Worm (Caenorhabditis elegans) whole organism, dauer: ENCODE results near the gene C09F12.3.

Source experiments
- unc-62 ChIP-seq: sonication (generic microtip); optimal IDR thresholded peaks from 2 replicates; lab custom pipeline; 2017; ENCODE audit warnings: missing biosample characterization, missing genetic modification reagents, missing genetic modification characterization

C09F12.3 gene

ce11 chrX:11053615-11054014, 10.9 kb upstream of the C09F12.3 start, which contains the start of gene C09F12.2:
Gene C09F12.2, plus strand, starts transcription at chrX:11053915.
- no peak for TF ChIP-seq unc-62

DNA sequence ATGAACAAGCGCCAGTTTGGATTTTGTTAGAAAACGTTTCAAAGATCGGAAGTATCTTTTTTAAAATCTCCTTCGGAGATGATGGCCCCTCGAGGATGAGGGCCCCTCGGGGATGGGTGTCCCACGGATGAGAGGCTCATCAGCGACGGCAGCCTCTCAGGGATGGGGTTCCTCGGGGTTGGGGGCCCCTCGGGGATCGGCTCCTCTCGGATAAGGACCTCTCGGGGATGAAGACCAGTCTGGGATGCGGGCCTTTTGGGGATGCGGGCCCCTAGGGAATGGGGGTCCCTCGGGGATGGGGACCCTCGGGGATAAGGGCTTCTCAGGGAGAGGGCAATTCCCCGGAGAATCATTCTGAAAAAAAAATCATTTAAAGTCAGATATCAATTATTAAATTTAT, 7.7 kb upstream of the C09F12.3 start:
- no peak for TF ChIP-seq unc-62

DNA sequence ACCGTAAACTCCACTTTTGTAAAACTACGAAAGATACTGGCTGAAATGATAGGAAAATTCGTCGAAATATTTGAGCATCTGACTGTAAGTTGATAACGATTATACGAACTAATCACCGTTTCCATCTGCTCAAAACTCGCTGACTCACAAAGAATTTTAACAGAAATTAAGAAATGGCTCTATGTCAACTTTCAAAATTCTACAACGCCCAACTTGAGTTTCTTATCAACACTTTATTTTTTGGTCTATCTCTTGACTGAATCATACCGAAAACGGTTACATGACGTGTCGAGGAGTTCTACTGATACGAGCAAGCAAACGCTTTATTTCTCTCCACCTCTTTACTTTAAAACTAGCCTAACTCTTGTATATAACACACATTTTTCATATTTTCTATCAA, 4.5 kb upstream of the C09F12.3 start, which contains the start of gene clc-1:
Gene clc-1, plus strand, starts transcription at position 264 of the 400 bp plus-strand sequence.
- TF ChIP-seq unc-62 = no peak

DNA sequence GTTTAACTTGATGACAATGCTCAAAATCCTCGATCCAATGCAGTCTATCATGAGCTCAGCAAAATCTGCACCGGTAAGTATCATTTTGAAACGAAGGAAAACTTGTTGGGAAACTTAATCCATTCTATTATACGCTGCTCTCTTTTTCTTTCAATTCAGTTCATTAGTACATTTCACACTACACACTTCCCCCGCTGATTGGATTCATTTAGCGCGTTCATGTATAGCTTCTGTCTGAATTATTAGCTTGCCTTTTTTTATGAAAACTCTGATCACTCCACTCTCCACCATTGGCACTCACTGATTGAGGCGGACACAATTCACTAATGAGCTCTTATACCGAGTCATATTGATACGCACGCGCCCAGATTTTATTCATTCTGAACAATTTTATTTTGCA, 4.5 kb downstream of the C09F12.3 start:
- no peak for TF ChIP-seq unc-62

DNA sequence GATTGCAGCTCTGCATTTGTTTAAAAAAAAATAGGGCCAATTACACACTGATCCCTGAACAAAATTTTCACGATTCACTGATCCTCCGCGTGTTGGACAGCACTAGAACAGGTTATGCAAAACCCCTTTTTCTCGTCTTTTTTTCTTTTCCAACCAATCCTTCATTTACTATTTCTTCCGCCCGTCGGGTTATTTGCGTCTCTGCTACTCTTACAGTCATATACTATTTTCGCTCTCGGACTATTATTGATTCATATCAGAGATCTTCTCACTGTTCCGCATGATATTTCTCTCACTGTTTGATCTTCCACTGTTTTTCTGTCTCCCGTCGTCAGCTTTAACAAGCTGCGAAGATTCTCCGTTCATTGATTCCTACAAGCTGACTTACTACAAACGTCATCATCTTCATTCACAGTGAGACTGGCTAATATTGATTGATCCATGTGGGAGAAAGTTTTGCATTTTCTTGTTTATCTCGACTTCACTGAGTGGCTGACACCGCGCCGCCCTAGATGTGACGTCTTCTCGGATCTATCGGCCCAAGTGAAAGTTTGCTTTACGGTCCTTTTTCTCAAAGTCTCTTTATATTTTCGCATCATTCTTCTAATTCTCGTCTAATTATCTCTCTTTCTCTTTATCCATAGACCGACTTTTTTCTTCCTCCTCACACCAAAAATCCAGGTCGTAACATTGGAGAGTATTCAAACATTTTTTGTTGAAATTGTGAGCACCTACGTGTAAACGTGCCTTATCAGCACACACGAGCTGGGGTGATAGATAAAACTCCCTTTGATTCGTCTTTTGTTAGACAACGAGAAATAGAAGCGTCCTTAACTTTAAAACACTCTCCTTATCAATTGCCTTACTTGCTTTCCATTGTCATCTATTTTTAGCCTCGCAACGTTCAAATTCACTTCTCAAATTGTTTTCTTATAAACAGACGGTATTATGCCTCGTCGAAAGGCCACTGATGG, 6.3 kb downstream of the C09F12.3 start:
- no peak for TF ChIP-seq unc-62

ce11 chrX:11035563-11035962, 7.1 kb downstream of the C09F12.3 start:
- no peak for TF ChIP-seq unc-62

- no peak for TF ChIP-seq unc-62
These were observed 8.1 kb downstream of the C09F12.3 start for ce11 chrX:11034430-11035117.

DNA sequence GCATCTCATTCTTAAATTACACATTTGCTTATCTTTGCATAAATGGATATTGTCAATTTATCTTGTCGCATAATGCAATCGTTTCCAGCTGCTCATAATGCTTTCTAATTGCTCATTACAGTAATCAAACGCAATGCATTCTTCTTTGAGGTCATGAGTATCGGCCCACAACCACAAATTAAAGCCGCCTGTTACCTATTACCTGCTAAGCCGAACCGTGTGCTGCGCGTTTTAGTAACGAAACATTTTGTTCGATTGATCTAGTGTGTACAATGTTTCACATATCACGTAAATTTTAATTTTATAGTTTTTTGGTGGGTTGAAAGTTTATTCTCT, 8.8 kb downstream of the C09F12.3 start:
- TF ChIP-seq unc-62 = no peak

- TF ChIP-seq unc-62 = no peak
These were observed 9.3 kb downstream of the C09F12.3 start for ce11 chrX:11033128-11033951.

DNA sequence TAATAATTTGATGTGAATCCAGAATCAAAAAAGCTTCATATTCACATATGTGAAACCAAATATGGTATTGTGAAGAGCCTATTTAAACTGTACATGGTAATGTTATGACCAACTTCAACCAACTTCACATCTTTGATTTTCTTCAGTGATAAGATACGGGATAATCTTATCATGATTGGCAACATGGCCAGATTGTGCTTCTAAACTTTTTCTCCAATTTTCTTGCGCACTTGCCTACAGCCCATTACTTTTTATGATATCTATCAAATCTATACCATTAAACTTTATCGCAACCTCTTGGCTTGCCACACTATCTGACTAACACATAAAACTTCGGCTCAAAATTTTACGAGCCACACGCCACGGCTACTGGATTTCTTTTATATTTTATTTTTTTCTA, 10.3 kb downstream of the C09F12.3 start:
- TF ChIP-seq unc-62 = no peak

DNA sequence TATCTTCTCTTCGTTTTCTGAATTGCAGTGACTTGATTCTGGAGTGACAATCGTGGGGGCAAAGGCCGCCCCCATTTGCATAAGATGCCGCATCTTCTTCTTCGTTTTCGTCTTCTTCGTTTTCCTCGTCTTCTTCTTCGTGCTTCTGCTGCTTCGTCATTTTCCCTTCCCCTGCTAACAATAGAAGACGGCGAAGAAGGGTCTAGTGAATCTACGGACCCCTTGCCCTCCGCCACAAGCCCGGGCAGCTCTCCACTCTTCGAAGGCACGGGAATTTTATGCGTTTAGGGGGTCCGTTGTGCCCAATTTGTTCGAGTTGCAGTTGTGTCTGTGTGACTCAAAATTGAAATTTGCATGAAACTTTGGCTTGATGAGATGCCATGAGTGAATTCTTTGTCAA, 10.8 kb downstream of the C09F12.3 start:
- no peak for TF ChIP-seq unc-62

DNA sequence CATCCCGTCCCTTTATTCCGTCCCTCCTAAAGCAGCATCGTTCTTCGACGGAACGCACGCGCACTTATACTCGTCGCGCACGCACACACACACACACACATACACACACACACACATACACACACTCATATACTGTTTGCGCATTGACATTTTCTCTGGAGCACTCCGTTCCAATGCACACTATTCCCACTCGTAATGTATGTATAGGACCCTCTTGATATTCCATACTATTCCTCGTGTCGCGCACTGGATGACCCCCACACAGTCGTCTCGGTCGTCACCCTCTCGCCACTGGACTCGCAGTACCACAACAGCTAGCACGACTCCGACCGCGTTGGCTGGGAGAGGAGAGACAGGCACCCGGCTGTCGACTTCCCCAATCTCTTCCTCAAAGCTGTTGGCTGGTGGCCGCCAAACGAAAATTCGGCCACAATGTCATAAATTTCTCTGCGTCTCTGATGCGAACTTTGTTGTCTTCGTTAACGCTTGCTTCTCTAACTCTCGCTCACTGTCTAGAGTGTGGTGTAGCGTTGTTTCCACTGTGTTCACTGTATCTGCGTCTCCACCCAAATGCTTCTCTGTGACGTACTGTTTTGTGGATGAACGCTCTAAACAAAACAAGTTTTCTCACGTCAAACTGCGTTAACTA, 11.5 kb downstream of the C09F12.3 start:
- no peak for TF ChIP-seq unc-62

ce11 chrX:11028617-11029016, 14.1 kb downstream of the C09F12.3 start, which contains the start of gene ldb-1:
Gene ldb-1, plus strand, starts transcription at chrX:11028917.
- TF ChIP-seq unc-62 = no peak

DNA sequence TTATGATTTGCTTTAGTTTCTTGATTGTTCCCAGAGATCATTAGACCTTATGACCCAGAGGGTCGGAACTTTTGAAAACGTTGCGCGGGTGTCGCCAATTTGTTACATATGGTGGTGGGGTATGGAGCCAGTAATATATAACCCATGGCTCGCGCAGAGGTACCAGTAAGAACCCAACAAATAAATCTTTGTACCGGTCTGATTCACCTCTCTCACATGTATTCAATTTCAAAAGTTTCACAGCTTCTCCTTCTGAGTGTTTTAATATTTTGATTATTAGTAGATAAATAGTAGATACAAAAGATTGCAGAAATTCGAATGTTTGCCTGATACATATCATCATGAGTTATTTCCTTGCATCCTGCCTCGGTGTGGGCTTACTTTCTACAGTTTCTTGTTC, 26.6 kb downstream of the C09F12.3 start, which contains the start of gene egl-15:
Gene egl-15, plus strand, starts transcription at position 301 of the 400 bp plus-strand sequence.
- TF ChIP-seq unc-62 = no peak

DNA sequence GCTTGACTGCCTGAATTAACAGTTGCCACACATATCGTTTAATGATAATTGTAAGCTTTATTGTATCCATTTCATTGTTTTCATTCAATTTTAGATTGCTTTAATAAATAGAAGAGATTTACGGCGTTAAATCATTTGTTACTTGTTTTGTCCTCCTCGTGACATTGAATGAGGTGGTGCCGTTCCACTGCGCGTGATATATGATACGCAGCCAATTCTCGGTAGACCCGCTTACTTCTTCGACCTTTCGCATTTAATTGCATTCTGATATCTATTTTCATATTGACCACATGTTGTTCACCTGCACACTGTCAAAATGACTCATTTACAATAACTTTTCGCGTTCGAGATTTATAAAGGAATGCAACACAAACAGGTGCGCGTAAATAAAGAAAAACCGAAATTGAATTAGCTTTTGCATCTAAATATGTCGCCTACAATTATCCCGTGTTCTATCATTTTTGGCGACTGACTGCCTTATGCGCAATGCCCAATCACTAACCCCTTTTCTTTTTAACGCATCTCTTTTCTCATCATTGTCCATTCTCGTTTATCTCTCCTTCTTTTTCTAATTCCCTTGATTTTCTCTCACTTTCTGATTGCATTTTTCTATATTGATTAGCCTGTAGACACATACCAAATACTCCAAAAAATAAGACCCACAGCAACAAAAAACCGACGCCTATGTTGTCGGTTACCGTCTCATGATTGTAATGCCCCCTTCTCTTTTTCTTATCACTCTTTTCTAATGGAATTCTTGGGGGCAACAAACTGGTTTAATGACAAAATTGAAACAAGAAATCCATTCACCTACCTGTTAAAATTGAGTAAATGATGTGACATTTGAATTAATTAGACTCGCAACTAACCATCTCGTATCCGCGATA, 28.0 kb downstream of the C09F12.3 start:
- no peak for TF ChIP-seq unc-62
